Fruit fly (Drosophila melanogaster) whole organism, embryonic: ENCODE measurements around the gene CG5968.

ENCODE experiments used
- BEAF-32 ChIP-seq: fragments of 200-800 bp; sonication (Bioruptor generic); optimal IDR thresholded peaks from 3 replicates; lab custom pipeline; 2017; ENCODE audit warnings: missing biosample characterization, missing genetic modification characterization, mild to moderate bottlenecking, moderate library complexity, missing genetic modification reagents
- CG15011 ChIP-seq: fragments of 200-800 bp; sonication (Bioruptor generic); optimal IDR thresholded peaks from 3 replicates; lab custom pipeline; 2018; ENCODE audit warnings: missing biosample characterization, mild to moderate bottlenecking, missing genetic modification characterization
- CG16863 ChIP-seq: fragments of 200-800 bp; sonication (Bioruptor generic); optimal IDR thresholded peaks from 3 replicates; lab custom pipeline; 2016; ENCODE audit warnings: missing biosample characterization, missing genetic modification characterization
- CG2120 ChIP-seq: fragments of 200-800 bp; sonication (Bioruptor generic); optimal IDR thresholded peaks from 3 replicates; lab custom pipeline; 2016; ENCODE audit warnings: missing biosample characterization, missing genetic modification characterization
- CG31365 ChIP-seq: fragments of 200-800 bp; sonication (Bioruptor generic); optimal IDR thresholded peaks from 2 replicates; lab custom pipeline; 2018; ENCODE audit warnings: missing biosample characterization, mild to moderate bottlenecking, missing genetic modification characterization
- CG3726 ChIP-seq: fragments of 200-800 bp; sonication (Bioruptor generic); IDR thresholded peaks from 3 replicates; pipeline ENCODE4, ENCODE4 v1.3.6; 2022; ENCODE audit warnings: missing biosample characterization, missing genetic modification characterization
- CG3847 ChIP-seq: fragments of 200-800 bp; sonication (Bioruptor generic); IDR thresholded peaks from 2 replicates; pipeline ENCODE4 v1.3.6; 2022; ENCODE audit warnings: missing biosample characterization, missing genetic modification characterization
- CG4707 ChIP-seq: fragments of 200-800 bp; sonication (Bioruptor generic); optimal IDR thresholded peaks from 2 replicates; lab custom pipeline; 2018; ENCODE audit warnings: missing biosample characterization, mild to moderate bottlenecking, missing genetic modification characterization, moderate library complexity
- CG4854 ChIP-seq: fragments of 200-800 bp; sonication (Bioruptor generic); optimal IDR thresholded peaks from 2 replicates; lab custom pipeline; 2016; ENCODE audit warnings: missing biosample characterization, missing genetic modification characterization, inconsistent platforms
- CG6854 ChIP-seq: fragments of 200-800 bp; sonication (Bioruptor generic); optimal IDR thresholded peaks from 3 replicates; lab custom pipeline; 2017; ENCODE audit warnings: missing biosample characterization, mild to moderate bottlenecking, missing genetic modification characterization
- CG7786 ChIP-seq: fragments of 200-800 bp; sonication (Bioruptor generic); optimal IDR thresholded peaks from 2 replicates; lab custom pipeline; 2016; ENCODE audit warnings: missing biosample characterization, missing genetic modification characterization
- CG7963 ChIP-seq: fragments of 200-800 bp; sonication (Bioruptor generic); IDR thresholded peaks from 3 replicates; pipeline ENCODE4 v1.3.6; 2022; ENCODE audit warnings: missing biosample characterization, missing genetic modification characterization; ENCODE audit not compliant: partially characterized antibody
- CG8359 ChIP-seq: fragments of 200-800 bp; sonication (Bioruptor generic); optimal IDR thresholded peaks from 2 replicates; lab custom pipeline; 2017; ENCODE audit warnings: missing biosample characterization, mild to moderate bottlenecking, missing genetic modification characterization, borderline replicate concordance
- CG8388 ChIP-seq: fragments of 200-800 bp; sonication (Bioruptor generic); optimal IDR thresholded peaks from 2 replicates; lab custom pipeline; 2019; ENCODE audit warnings: missing biosample characterization, mild to moderate bottlenecking, missing genetic modification characterization, moderate library complexity
- CG8944 ChIP-seq: fragments of 200-800 bp; sonication (Bioruptor generic); optimal IDR thresholded peaks from 3 replicates; lab custom pipeline; 2016; ENCODE audit warnings: missing biosample characterization, missing genetic modification characterization
- CTCF ChIP-seq: fragments of 200-800 bp; sonication (Bioruptor generic); optimal IDR thresholded peaks from 2 replicates; lab custom pipeline; 2017; ENCODE audit warnings: missing biosample characterization, mild to moderate bottlenecking, missing genetic modification characterization, moderate library complexity
- D ChIP-seq, 2 experiments: fragments of 200-800 bp in 1 of 2; fragments of >200 bp in 1 of 2; sonication (Bioruptor generic) in 1 of 2; optimal IDR thresholded peaks; 2 replicates in 1 of 2; 3 replicates in 1 of 2; lab custom pipeline; 2017; ENCODE audit warnings: mild to moderate bottlenecking in 1 of 2, missing biosample characterization in 1 of 2, missing genetic modification characterization in 1 of 2, missing genetic modification reagents in 1 of 2
- Dip2 ChIP-seq: fragments of 200-800 bp; sonication (Bioruptor generic); IDR thresholded peaks from 2 replicates; pipeline ENCODE4 v1.3.6; 2022; ENCODE audit warnings: missing biosample characterization, missing genetic modification characterization
- Doc3 ChIP-seq: fragments of 200-800 bp; sonication (Bioruptor generic); IDR thresholded peaks from 3 replicates; pipeline ENCODE4 v1.3.6; 2022; ENCODE audit warnings: missing biosample characterization, missing genetic modification characterization; ENCODE audit not compliant: partially characterized antibody
- Fer2 ChIP-seq: fragments of 200-800 bp; sonication (Bioruptor generic); optimal IDR thresholded peaks from 2 replicates; lab custom pipeline; 2018; ENCODE audit warnings: missing biosample characterization, mild to moderate bottlenecking, missing genetic modification characterization, moderate library complexity
- Gug ChIP-seq: fragments of 200-800 bp; sonication (Bioruptor generic); IDR thresholded peaks from 4 replicates; pipeline ENCODE4 v1.3.6; 2022; ENCODE audit warnings: missing biosample characterization, missing genetic modification characterization
- Hsf ChIP-seq: fragments of 200-800 bp; sonication (Bioruptor generic); optimal IDR thresholded peaks from 3 replicates; lab custom pipeline; 2016; ENCODE audit warnings: missing biosample characterization, missing genetic modification characterization
- MESR4 ChIP-seq: fragments of 200-800 bp; sonication (Bioruptor generic); optimal IDR thresholded peaks from 2 replicates; lab custom pipeline; 2018; ENCODE audit warnings: missing biosample characterization, mild to moderate bottlenecking, missing genetic modification characterization, moderate library complexity
- Myb ChIP-seq: fragments of 200-800 bp; sonication (Bioruptor generic); optimal IDR thresholded peaks from 2 replicates; lab custom pipeline; 2016; ENCODE audit warnings: missing biosample characterization, missing genetic modification characterization
- Nf-YB ChIP-seq: fragments of 200-800 bp; sonication (Bioruptor generic); optimal IDR thresholded peaks from 3 replicates; lab custom pipeline; 2019; ENCODE audit warnings: missing biosample characterization, mild to moderate bottlenecking, missing genetic modification characterization, moderate library complexity
- Pdp1 ChIP-seq, 2 experiments: fragments of 200-800 bp; sonication (Bioruptor generic); optimal IDR thresholded peaks; 3 replicates each; lab custom pipeline; 2016; ENCODE audit warnings: missing biosample characterization in 2 of 2, missing genetic modification characterization in 2 of 2, mild to moderate bottlenecking in 1 of 2, moderate library complexity in 1 of 2
- Spps ChIP-seq: fragments of 200-800 bp; sonication (Bioruptor generic); optimal IDR thresholded peaks from 2 replicates; lab custom pipeline; 2018; ENCODE audit warnings: missing biosample characterization, mild to moderate bottlenecking, missing genetic modification characterization
- ash1 ChIP-seq: fragments of 200-800 bp; sonication (Bioruptor generic); optimal IDR thresholded peaks from 2 replicates; lab custom pipeline; 2018; ENCODE audit warnings: missing biosample characterization, mild to moderate bottlenecking, missing genetic modification characterization
- bigmax ChIP-seq: fragments of 200-800 bp; sonication (Bioruptor generic); optimal IDR thresholded peaks from 2 replicates; lab custom pipeline; 2018; ENCODE audit warnings: missing biosample characterization, mild to moderate bottlenecking, missing genetic modification characterization
- cg ChIP-seq: fragments of 200-800 bp; sonication (Bioruptor generic); optimal IDR thresholded peaks from 3 replicates; lab custom pipeline; 2019; ENCODE audit warnings: missing biosample characterization, mild to moderate bottlenecking, missing genetic modification characterization, moderate library complexity
- crc ChIP-seq: fragments of 200-800 bp; sonication (Bioruptor generic); optimal IDR thresholded peaks from 2 replicates; lab custom pipeline; 2016; ENCODE audit warnings: missing biosample characterization, missing genetic modification characterization
- disco-r ChIP-seq: fragments of 200-800 bp; sonication (Bioruptor generic); optimal IDR thresholded peaks from 2 replicates; lab custom pipeline; 2016; ENCODE audit warnings: missing biosample characterization, missing genetic modification characterization
- dm ChIP-seq: fragments of 200-800 bp; sonication (Bioruptor generic); optimal IDR thresholded peaks from 3 replicates; lab custom pipeline; 2016; ENCODE audit warnings: missing biosample characterization, missing genetic modification characterization
- dpn ChIP-seq, 2 experiments: fragments of 200-800 bp; sonication (Bioruptor generic); optimal IDR thresholded peaks; 3 replicates each; lab custom pipeline; 2016; ENCODE audit warnings: missing biosample characterization in 2 of 2, missing genetic modification characterization in 2 of 2
- eve ChIP-seq, 2 experiments: fragments of >200 bp; optimal IDR thresholded peaks; 2 replicates each; lab custom pipeline; 2017; ENCODE audit warnings: missing biosample characterization in 2 of 2, missing genetic modification characterization in 2 of 2
- gt ChIP-seq: fragments of 200-800 bp; sonication (Bioruptor generic); IDR thresholded peaks from 2 replicates; pipeline ENCODE4 v1.3.6; 2022; ENCODE audit warnings: missing biosample characterization, missing genetic modification characterization
- hkb ChIP-seq, 2 experiments: fragments of 200-800 bp in 1 of 2; fragments of >200 bp in 1 of 2; sonication (Bioruptor generic) in 1 of 2; IDR thresholded peaks in 1 of 2; optimal IDR thresholded peaks in 1 of 2; 2 replicates each; pipeline versions ENCODE4 v1.3.6 to Lab custom; 2017 to 2022; ENCODE audit warnings: missing biosample characterization in 1 of 2, missing genetic modification characterization in 1 of 2
- ind ChIP-seq: fragments of 200-800 bp; sonication (Bioruptor generic); optimal IDR thresholded peaks from 3 replicates; lab custom pipeline; 2016; ENCODE audit warnings: missing biosample characterization, missing genetic modification characterization
- luna ChIP-seq: fragments of 200-800 bp; sonication (Bioruptor generic); optimal IDR thresholded peaks from 2 replicates; lab custom pipeline; 2016; ENCODE audit warnings: missing biosample characterization, missing genetic modification characterization
- maf-S ChIP-seq: fragments of 200-800 bp; sonication (Bioruptor generic); optimal IDR thresholded peaks from 2 replicates; lab custom pipeline; 2016; ENCODE audit warnings: missing biosample characterization, missing genetic modification characterization
- mld ChIP-seq: fragments of 200-800 bp; sonication (Bioruptor generic); IDR thresholded peaks from 3 replicates; pipeline ENCODE4 v1.3.6; 2022; ENCODE audit warnings: missing biosample characterization, missing genetic modification characterization; ENCODE audit not compliant: partially characterized antibody
- nerfin-1 ChIP-seq: fragments of 200-800 bp; sonication (Bioruptor generic); optimal IDR thresholded peaks from 3 replicates; lab custom pipeline; 2019; ENCODE audit warnings: missing biosample characterization, mild to moderate bottlenecking, missing genetic modification characterization, moderate library complexity
- pnt ChIP-seq: fragments of 200-800 bp; sonication (Bioruptor generic); optimal IDR thresholded peaks from 3 replicates; lab custom pipeline; 2016; ENCODE audit warnings: missing biosample characterization, missing genetic modification characterization
- row ChIP-seq: fragments of 200-800 bp; sonication (Bioruptor generic); IDR thresholded peaks from 3 replicates; pipeline ENCODE4 v1.3.6; 2022; ENCODE audit warnings: missing biosample characterization, missing genetic modification characterization
- sqz ChIP-seq: fragments of 200-800 bp; sonication (Bioruptor generic); optimal IDR thresholded peaks from 3 replicates; lab custom pipeline; 2018; ENCODE audit warnings: missing biosample characterization, mild to moderate bottlenecking, missing genetic modification characterization
- stc ChIP-seq: fragments of 200-800 bp; sonication (Bioruptor generic); IDR thresholded peaks from 2 replicates; pipeline ENCODE4 v1.3.6; 2022; ENCODE audit warnings: missing biosample characterization, missing genetic modification characterization
- trh ChIP-seq: fragments of 200-800 bp; sonication (Bioruptor generic); optimal IDR thresholded peaks from 2 replicates; lab custom pipeline; 2016; ENCODE audit warnings: missing biosample characterization, missing genetic modification characterization
- wek ChIP-seq: fragments of 200-800 bp; sonication (Bioruptor generic); optimal IDR thresholded peaks from 3 replicates; lab custom pipeline; 2018; ENCODE audit warnings: missing biosample characterization, mild to moderate bottlenecking, missing genetic modification characterization, moderate library complexity
- zfh1 ChIP-seq: fragments of 200-800 bp; sonication (Bioruptor generic); IDR thresholded peaks from 3 replicates; pipeline ENCODE4 v1.3.6; 2022; ENCODE audit warnings: missing biosample characterization, missing genetic modification characterization

The CG5968 gene

dm6 chr2L:16542997-16543593, 6.7 kb downstream of the CG5968 start (continued):
- TF ChIP-seq CG3726 (GFP tag; lab: Robert Waterston, UW): no peak
- TF ChIP-seq CTCF (GFP tag; lab: Kevin White, UChicago): peak; percentile 74
- TF ChIP-seq CG15011 (GFP tag; lab: Kevin White, UChicago): peak; percentile 72
- peak; percentile 63 for TF ChIP-seq stc (GFP tag; lab: Robert Waterston, UW)
- TF ChIP-seq CG8388 (GFP tag; lab: Kevin White, UChicago): peak; percentile 80
- TF ChIP-seq CG8944: peak; percentile 41
- TF ChIP-seq gt (GFP tag; lab: Robert Waterston, UW): no peak
- no peak for TF ChIP-seq Dip2
- TF ChIP-seq CG31365 (tag; lab: Kevin White, UChicago): peak; percentile 89
- no peak for TF ChIP-seq BEAF-32 (GFP tag; lab: Kevin White, UChicago)
- TF ChIP-seq Myb (GFP tag; lab: Kevin White, UChicago): peak; percentile 62
- TF ChIP-seq Pdp1 (GFP tag; optimal IDR thresholded peaks at IDR 0.05; lab: Kevin White, UChicago): peak in 1 of 2 experiments; percentile 41
- TF ChIP-seq hkb (optimal IDR thresholded peaks at IDR 0.05; lab: Kevin White, UChicago): no peak
- peak; percentile 77 for TF ChIP-seq hkb (GFP tag; IDR thresholded peaks at IDR 0.05; lab: Robert Waterston, UW)
- peak; percentile 74 for TF ChIP-seq nerfin-1
- TF ChIP-seq mld (GFP tag; lab: Robert Waterston, UW): no peak
- TF ChIP-seq pnt (GFP tag; lab: Kevin White, UChicago): no peak
- peak; percentile 38 for TF ChIP-seq trh
- TF ChIP-seq CG7963: no peak
- TF ChIP-seq bigmax (GFP tag; lab: Kevin White, UChicago): peak; percentile 78
- TF ChIP-seq sqz (GFP tag; lab: Kevin White, UChicago): peak; percentile 72
- TF ChIP-seq dpn (GFP tag; optimal IDR thresholded peaks at IDR 0.05; lab: Kevin White, UChicago): peak; percentile 53 to 56
- peak; percentile 36 for TF ChIP-seq CG7786 (GFP tag; lab: Kevin White, UChicago)
- no peak for TF ChIP-seq cg (GFP tag; lab: Kevin White, UChicago)
- peak; percentile 13 for TF ChIP-seq CG2120 (GFP tag; lab: Kevin White, UChicago)
- peak; percentile 62 for TF ChIP-seq CG3847 (GFP tag; lab: Robert Waterston, UW)
- no peak for TF ChIP-seq Gug
- TF ChIP-seq ind (GFP tag; lab: Kevin White, UChicago): peak; percentile 44
- peak; percentile 91 for TF ChIP-seq CG6854
- peak; percentile 64 for TF ChIP-seq Nf-YB
- TF ChIP-seq Doc3 (GFP tag; lab: Robert Waterston, UW): no peak
- TF ChIP-seq ash1 (GFP tag; lab: Kevin White, UChicago): peak; percentile 89
- TF ChIP-seq Spps: peak; percentile 38
- TF ChIP-seq Fer2 (tag; lab: Kevin White, UChicago): peak; percentile 79
- no peak for TF ChIP-seq eve (GFP tag; optimal IDR thresholded peaks at IDR 0.05; lab: Kevin White, UChicago)
- peak; percentile 79 for TF ChIP-seq Hsf
- TF ChIP-seq disco-r: peak; percentile 79
- peak; percentile 79 for TF ChIP-seq maf-S (GFP tag; lab: Kevin White, UChicago)
- 0 out of 3 replicates have a peak, but pooled peaks have one; percentile 11 for TF ChIP-seq row
- no peak for TF ChIP-seq CG4854 (GFP tag; lab: Kevin White, UChicago)
- peak; percentile 84 for TF ChIP-seq wek (GFP tag; lab: Kevin White, UChicago)
- peak; percentile 53 for TF ChIP-seq dm
- TF ChIP-seq crc (GFP tag; lab: Kevin White, UChicago): peak; percentile 66
- peak; percentile 77 for TF ChIP-seq CG8359 (GFP tag; lab: Kevin White, UChicago)
- TF ChIP-seq zfh1 (GFP tag; lab: Robert Waterston, UW): peak; percentile 55; the same call in 2 of the 3 replicates
- peak; percentile 20 for TF ChIP-seq CG16863 (GFP tag; lab: Kevin White, UChicago)
- TF ChIP-seq D (optimal IDR thresholded peaks at IDR 0.05; lab: Kevin White, UChicago): no peak
- peak; percentile 75 for TF ChIP-seq D (GFP tag; optimal IDR thresholded peaks at IDR 0.05; lab: Kevin White, UChicago)
- TF ChIP-seq CG4707 (GFP tag; lab: Kevin White, UChicago): peak; percentile 89
- TF ChIP-seq MESR4 (GFP tag; lab: Kevin White, UChicago): peak; percentile 18
- TF ChIP-seq luna (GFP tag; lab: Kevin White, UChicago): peak; percentile 84
